Worm (Caenorhabditis elegans): ENCODE measurements around the gene nhr-34.

- TF ChIP-seq unc-62 (GFP tag; optimal IDR thresholded peaks at IDR 0.05): no peak
- TF ChIP-seq ets-4 (GFP tag; optimal IDR thresholded peaks at IDR 0.05): no peak
- no peak for TF ChIP-seq ama-1 (optimal IDR thresholded peaks at IDR 0.05)
- no peak for TF ChIP-seq ama-1 (GFP tag; optimal IDR thresholded peaks at IDR 0.05)
- no peak for TF ChIP-seq attf-5 (GFP tag; optimal IDR thresholded peaks at IDR 0.05)
- TF ChIP-seq ztf-18 (tag; optimal IDR thresholded peaks at IDR 0.05): no peak
- TF ChIP-seq attf-3 (GFP tag; conservative IDR thresholded peaks at IDR 0.05): no peak
- TF ChIP-seq mcd-1 (GFP tag; IDR thresholded peaks at IDR 0.05): no peak
- TF ChIP-seq lag-1 (GFP tag; IDR thresholded peaks at IDR 0.05): no peak
- TF ChIP-seq snpc-1.3 (tag; optimal IDR thresholded peaks at IDR 0.05; ENCODE audit: insufficient read depth): no peak
- no peak for TF ChIP-seq ekl-4 (GFP tag; IDR thresholded peaks at IDR 0.05)
Measured at ce11 chrIV:9624275-9624674, 51.2 kb downstream of the nhr-34 start, which contains the start of gene W09C2.8.

All from whole organism, young adult.